Worm (Caenorhabditis elegans): ENCODE results near the gene tag-276.

tag-276 gene

DNA sequence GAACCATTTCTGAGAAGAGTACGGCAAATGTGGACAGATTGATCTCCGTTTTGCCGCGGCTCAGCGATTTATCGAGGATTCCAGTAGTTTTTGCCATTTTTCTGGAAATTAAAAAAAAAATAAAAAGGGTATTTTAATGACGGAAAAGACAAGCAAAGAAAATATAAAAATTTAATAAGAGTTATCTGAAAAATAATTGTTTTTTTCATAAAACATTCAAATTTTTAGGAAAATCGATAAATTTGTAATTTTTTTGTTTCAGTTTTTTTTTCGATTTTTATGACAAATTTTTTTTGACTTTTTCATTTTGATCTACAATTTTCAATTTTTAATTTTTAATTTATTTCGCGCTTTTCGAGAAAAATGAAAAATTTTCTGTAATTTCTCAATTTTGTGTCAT lies 46.7 kb downstream of the tag-276 start, which contains the start of gene trpp-5:
TSS of gene trpp-5 (minus strand) at position 101 of the 400 bp plus-strand sequence.
- TF ChIP-seq pes-1 (GFP tag; IDR thresholded peaks at IDR 0.05) = no peak
- no peak for TF ChIP-seq B0310.2 (tag; optimal IDR thresholded peaks at IDR 0.05)
- TF ChIP-seq flt-1 (GFP tag; IDR thresholded peaks at IDR 0.05) = no peak
- TF ChIP-seq tbx-11 (GFP tag; IDR thresholded peaks at IDR 0.05) = no peak

DNA sequence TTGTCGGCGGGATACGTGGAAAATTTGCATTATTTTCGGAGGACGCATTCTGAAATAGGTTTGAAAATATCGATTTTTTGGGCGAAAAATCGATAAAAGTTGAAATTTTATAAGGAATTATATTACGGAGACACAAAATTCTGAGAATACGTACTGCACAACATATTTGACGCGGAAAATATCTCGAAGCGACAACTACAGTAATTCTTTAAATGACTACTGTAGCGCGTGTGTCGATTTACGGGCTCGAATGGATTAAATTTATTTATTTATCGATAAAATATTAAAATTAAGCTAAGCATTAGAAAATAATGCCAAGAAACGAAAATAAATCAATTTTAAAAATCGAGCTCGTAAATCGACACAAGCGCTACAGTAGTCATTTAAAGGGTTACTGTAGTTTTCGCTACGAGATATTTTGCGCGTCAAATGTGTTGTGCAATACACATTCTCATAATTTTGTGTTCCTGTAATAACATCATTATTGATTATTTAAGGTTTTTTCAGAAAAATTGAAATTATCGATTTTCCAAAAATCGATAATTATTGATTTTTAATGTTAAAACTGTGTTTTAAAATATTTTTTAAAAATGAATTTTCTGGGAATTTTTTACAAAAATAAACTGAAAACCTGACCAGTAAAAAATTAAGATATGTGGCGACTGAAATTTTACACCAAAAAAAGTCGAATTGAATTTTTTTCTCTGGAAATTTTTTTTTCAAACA lies 48.9 kb downstream of the tag-276 start, which contains the start of gene polg-1:
TSS of gene polg-1 (minus strand) at position 51 of the 726 bp plus-strand sequence.
- no peak for TF ChIP-seq sea-1 (GFP tag; conservative IDR thresholded peaks at IDR 0.05)
- TF ChIP-seq scrt-1 (GFP tag; IDR thresholded peaks at IDR 0.05) = no peak
- TF ChIP-seq ama-1 (optimal IDR thresholded peaks at IDR 0.05) = no peak
- TF ChIP-seq tbx-37 (GFP tag; conservative IDR thresholded peaks at IDR 0.05) = no peak

DNA sequence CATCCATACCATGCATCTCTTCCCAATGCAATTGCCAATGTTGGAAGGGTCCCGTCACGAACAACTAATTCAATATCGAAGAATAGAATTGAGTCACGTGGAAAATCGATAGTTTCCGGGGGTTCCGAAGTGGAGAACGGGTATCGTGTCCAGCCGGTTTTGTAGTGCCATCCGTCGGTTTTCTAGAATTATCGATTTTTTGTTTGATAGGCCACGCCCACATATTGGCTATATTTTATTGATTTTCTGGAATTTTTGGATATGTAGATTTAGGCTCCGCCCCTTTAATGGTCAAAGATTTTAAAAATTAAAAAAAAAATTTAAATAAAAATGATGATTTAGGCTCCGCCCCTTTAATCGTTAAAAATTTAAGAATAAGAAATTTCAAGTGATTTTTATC lies 49.7 kb downstream of the tag-276 start:
- TF ChIP-seq ama-1 (optimal IDR thresholded peaks at IDR 0.05) = no peak
- no peak for TF ChIP-seq flt-1 (GFP tag; IDR thresholded peaks at IDR 0.05)
- no peak for TF ChIP-seq B0310.2 (tag; optimal IDR thresholded peaks at IDR 0.05)
- TF ChIP-seq pes-1 (GFP tag; IDR thresholded peaks at IDR 0.05) = no peak
- TF ChIP-seq hnd-1 (tag; optimal IDR thresholded peaks at IDR 0.05) = no peak
